Comparison of ENCODE assay signal across 1 worm cellular context in genomic region chrX:13913641-13914040, ce11.
TF ChIP-seq lines count a peak whose summit lies in the region.

No protein-coding gene starts in this region.

TF ChIP-seq in whole organism, L1 larva, 84 proteins besides CTCF, POLR2A, EP300 and RAD21 (continued from another document):
- TF ChIP-seq elt-2 (tag; optimal IDR thresholded peaks at IDR 0.05; lab: Kevin White, UChicago): no peak
- no peak for TF ChIP-seq hlh-4 (tag; optimal IDR thresholded peaks at IDR 0.05; lab: Kevin White, UChicago)
- TF ChIP-seq aly-2 (tag; optimal IDR thresholded peaks at IDR 0.05; lab: Kevin White, UChicago): no peak
- no peak for TF ChIP-seq nhr-11 (tag; optimal IDR thresholded peaks at IDR 0.05; lab: Kevin White, UChicago)
- TF ChIP-seq swsn-7 (tag; optimal IDR thresholded peaks at IDR 0.05; lab: Kevin White, UChicago): peak; percentile 30
- peak; percentile 40 for TF ChIP-seq nhr-47 (tag; optimal IDR thresholded peaks at IDR 0.05; lab: Kevin White, UChicago)
- no peak for TF ChIP-seq lin-15B (tag; optimal IDR thresholded peaks at IDR 0.05; lab: Kevin White, UChicago)
- TF ChIP-seq unc-130 (tag; optimal IDR thresholded peaks at IDR 0.05; lab: Kevin White, UChicago): no peak
- no peak for TF ChIP-seq ztf-4 (tag; optimal IDR thresholded peaks at IDR 0.05; lab: Kevin White, UChicago)
- no peak for TF ChIP-seq efl-1 (optimal IDR thresholded peaks at IDR 0.05; lab: Kevin White, UChicago)
- no peak for TF ChIP-seq efl-1 (GFP tag; optimal IDR thresholded peaks at IDR 0.05 in 1 of 2; lab: Kevin White, UChicago)
- TF ChIP-seq unc-98 (GFP tag; IDR thresholded peaks at IDR 0.05; lab: Robert Waterston, UW): no peak
- TF ChIP-seq unc-30 (tag; optimal IDR thresholded peaks at IDR 0.05; lab: Kevin White, UChicago): peak; percentile 24
- no peak for TF ChIP-seq ama-1 (optimal IDR thresholded peaks at IDR 0.05; lab: Kevin White, UChicago)
- no peak for TF ChIP-seq ceh-88 (GFP tag; IDR thresholded peaks at IDR 0.05; lab: Robert Waterston, UW)
- peak; percentile 84 for TF ChIP-seq fkh-8 (tag; optimal IDR thresholded peaks at IDR 0.05; lab: Kevin White, UChicago)
- TF ChIP-seq irx-1 (tag; optimal IDR thresholded peaks at IDR 0.05; lab: Kevin White, UChicago): no peak
- no peak for TF ChIP-seq elt-3 (tag; optimal IDR thresholded peaks at IDR 0.05; lab: Kevin White, UChicago)
- no peak for TF ChIP-seq lin-39 (tag; optimal IDR thresholded peaks at IDR 0.05; lab: Kevin White, UChicago)
- no peak for TF ChIP-seq nhr-85 (tag; lab: Kevin White, UChicago)
- TF ChIP-seq ceh-90 (tag; optimal IDR thresholded peaks at IDR 0.05; lab: Kevin White, UChicago): no peak
- TF ChIP-seq mdl-1 (tag; optimal IDR thresholded peaks at IDR 0.05; lab: Kevin White, UChicago): no peak
- no peak for TF ChIP-seq tbx-2 (tag; optimal IDR thresholded peaks at IDR 0.05; lab: Kevin White, UChicago)
- peak; percentile 7 for TF ChIP-seq egl-13 (tag; optimal IDR thresholded peaks at IDR 0.05; lab: Kevin White, UChicago)
- peak; percentile 45 for TF ChIP-seq nhr-71 (tag; optimal IDR thresholded peaks at IDR 0.05; lab: Kevin White, UChicago)
- no peak for TF ChIP-seq egl-27 (tag; optimal IDR thresholded peaks at IDR 0.05; lab: Kevin White, UChicago)
- TF ChIP-seq ces-1 (GFP tag; optimal IDR thresholded peaks at IDR 0.05; lab: Kevin White, UChicago): no peak
- no peak for TF ChIP-seq pqm-1 (tag; optimal IDR thresholded peaks at IDR 0.05; lab: Kevin White, UChicago)
- no peak for TF ChIP-seq nhr-77 (tag; optimal IDR thresholded peaks at IDR 0.05; lab: Kevin White, UChicago)
- TF ChIP-seq tlp-1 (tag; optimal IDR thresholded peaks at IDR 0.05; lab: Kevin White, UChicago): no peak
- peak; percentile 48 for TF ChIP-seq lin-14 (GFP tag; optimal IDR thresholded peaks at IDR 0.05; lab: Kevin White, UChicago)
- no peak for TF ChIP-seq grh-1 (GFP tag; IDR thresholded peaks at IDR 0.05; lab: Robert Waterston, UW)
- no peak for TF ChIP-seq nhr-19 (GFP tag; conservative IDR thresholded peaks at IDR 0.05; lab: Robert Waterston, UW)
- TF ChIP-seq zag-1 (tag; optimal IDR thresholded peaks at IDR 0.05; lab: Kevin White, UChicago): no peak
- TF ChIP-seq blmp-1 (tag; optimal IDR thresholded peaks at IDR 0.05; lab: Kevin White, UChicago): no peak
- TF ChIP-seq pag-3 (tag; optimal IDR thresholded peaks at IDR 0.05; lab: Kevin White, UChicago; ENCODE audit: borderline replicate concordance, insufficient read depth): no peak
- TF ChIP-seq nhr-28 (tag; optimal IDR thresholded peaks at IDR 0.05; lab: Kevin White, UChicago): no peak
- no peak for TF ChIP-seq sptf-1 (tag; optimal IDR thresholded peaks at IDR 0.05; lab: Kevin White, UChicago)
- no peak for TF ChIP-seq ceh-82 (tag; optimal IDR thresholded peaks at IDR 0.05; lab: Kevin White, UChicago)
- TF ChIP-seq F16B12.6 (tag; optimal IDR thresholded peaks at IDR 0.05; lab: Kevin White, UChicago): no peak
- peak; percentile 47 for TF ChIP-seq fkh-10 (GFP tag; optimal IDR thresholded peaks at IDR 0.05; lab: Kevin White, UChicago)
- TF ChIP-seq nhr-237 (tag; optimal IDR thresholded peaks at IDR 0.05; lab: Kevin White, UChicago): no peak
- TF ChIP-seq dpl-1 (GFP tag; optimal IDR thresholded peaks at IDR 0.05; lab: Kevin White, UChicago): no peak
- TF ChIP-seq hpl-2 (GFP tag; optimal IDR thresholded peaks at IDR 0.05; lab: Kevin White, UChicago): no peak
